Worm (Caenorhabditis elegans): ENCODE results near the gene T13C2.7.

DNA sequence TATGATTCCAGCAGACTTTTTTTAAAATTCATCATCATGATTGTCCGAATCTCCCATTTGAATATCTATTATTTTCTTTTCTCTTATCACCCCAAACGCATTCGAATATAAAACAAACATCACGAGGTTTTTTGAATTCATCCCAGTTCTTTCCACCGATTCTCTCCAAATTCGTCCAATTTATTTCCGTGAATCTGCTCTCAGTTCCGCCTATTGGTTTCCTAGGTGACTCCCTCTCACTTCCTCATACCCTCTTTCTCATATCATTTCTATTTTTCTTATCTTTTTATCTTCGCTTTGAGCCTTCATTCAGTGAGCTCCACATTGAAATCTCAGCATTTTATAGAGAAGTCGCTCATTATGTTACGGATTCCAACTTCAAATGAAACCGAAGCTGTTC, at the start of gene T13C2.7:
- TF ChIP-seq B0310.2 (tag; optimal IDR thresholded peaks at IDR 0.05) (no peak), ama-1 (optimal IDR thresholded peaks at IDR 0.05) (no peak), hnd-1 (tag; optimal IDR thresholded peaks at IDR 0.05) (no peak), ets-7 (tag; optimal IDR thresholded peaks at IDR 0.05) (no peak), tra-4 (tag; optimal IDR thresholded peaks at IDR 0.05) (no peak), ceh-13 (GFP tag; optimal IDR thresholded peaks at IDR 0.05) (no peak)
